Worm (Caenorhabditis elegans) whole organism, late embryonic: ENCODE results near the gene slc-25A26.

ENCODE experiments used
- ama-1 ChIP-seq: fragments of 150-350 bp; optimal IDR thresholded peaks from 2 replicates; lab custom pipeline; 2014
- ceh-31 ChIP-seq: sonication (generic microtip); optimal IDR thresholded peaks from 2 replicates; lab custom pipeline; 2016; ENCODE audit warnings: missing genetic modification characterization, missing compliant biosample characterization
- ceh-48 ChIP-seq: sonication (generic microtip); optimal IDR thresholded peaks from 2 replicates; lab custom pipeline; 2016; ENCODE audit warnings: missing genetic modification characterization, inconsistent platforms, missing compliant biosample characterization
- che-1 ChIP-seq: sonication (generic microtip); optimal IDR thresholded peaks from 2 replicates; lab custom pipeline; 2016; ENCODE audit warnings: mild to moderate bottlenecking, missing genetic modification characterization, missing compliant biosample characterization
- dve-1 ChIP-seq: sonication (generic microtip); optimal IDR thresholded peaks from 2 replicates; lab custom pipeline; 2017; ENCODE audit warnings: antibody characterized with exemption, mild to moderate bottlenecking, missing genetic modification characterization, missing compliant biosample characterization
- ets-4 ChIP-seq: sonication (generic microtip); optimal IDR thresholded peaks from 2 replicates; lab custom pipeline; 2016; ENCODE audit warnings: missing genetic modification characterization, missing compliant biosample characterization
- nhr-11 ChIP-seq: fragments of 150-350 bp; optimal IDR thresholded peaks from 2 replicates; lab custom pipeline; 2014; ENCODE audit warnings: missing biosample characterization, missing genetic modification characterization
- pag-3 ChIP-seq: sonication (generic microtip); optimal IDR thresholded peaks from 2 replicates; lab custom pipeline; 2016; ENCODE audit warnings: missing compliant biosample characterization, missing genetic modification characterization, borderline replicate concordance
- pqm-1 ChIP-seq: sonication (generic microtip); optimal IDR thresholded peaks from 2 replicates; lab custom pipeline; 2016; ENCODE audit warnings: missing genetic modification characterization, missing compliant biosample characterization
- sox-2 ChIP-seq: fragments of 200-800 bp; sonication (Bioruptor generic); IDR thresholded peaks from 2 replicates; pipeline ENCODE4 v1.3.6; 2022; ENCODE audit warnings: missing genetic modification reagents, missing genetic modification characterization, missing compliant biosample characterization
- unc-55 ChIP-seq: sonication (generic microtip); optimal IDR thresholded peaks from 2 replicates; lab custom pipeline; 2017; ENCODE audit warnings: missing biosample characterization, missing genetic modification reagents, missing genetic modification characterization
- unc-86 ChIP-seq: sonication (generic microtip); optimal IDR thresholded peaks from 2 replicates; lab custom pipeline; 2016; ENCODE audit warnings: missing genetic modification characterization, missing compliant biosample characterization

- no peak for TF ChIP-seq nhr-11
- no peak for TF ChIP-seq pag-3
- no peak for TF ChIP-seq ceh-48
- no peak for TF ChIP-seq sox-2 (GFP tag; lab: Robert Waterston, UW)
- TF ChIP-seq ets-4: no peak
- no peak for TF ChIP-seq dve-1 (tag; lab: Kevin White, UChicago)
- no peak for TF ChIP-seq che-1 (tag; lab: Kevin White, UChicago)
- no peak for TF ChIP-seq ama-1 (lab: Kevin White, UChicago)
- no peak for TF ChIP-seq unc-86 (tag; lab: Kevin White, UChicago)
- no peak for TF ChIP-seq unc-55
- TF ChIP-seq ceh-31 (tag; lab: Kevin White, UChicago): no peak
- TF ChIP-seq pqm-1: no peak
These were observed 48.9 kb downstream of the slc-25A26 start for ce11 chrIV:8979062-8979612.
